Worm (Caenorhabditis elegans) whole organism, midembryonic: ENCODE measurements around the gene ceh-74.

Experiments used
- cog-1 ChIP-seq: sonication (generic microtip); optimal IDR thresholded peaks from 2 replicates; lab custom pipeline; 2016; ENCODE audit warnings: missing genetic modification characterization, missing compliant biosample characterization
- flt-1 ChIP-seq: fragments of 200-800 bp; sonication (Bioruptor generic); IDR thresholded peaks from 2 replicates; pipeline ENCODE4 v1.3.6; 2022; ENCODE audit warnings: missing genetic modification characterization, missing compliant biosample characterization
- ztf-23 ChIP-seq: fragments of 200-800 bp; sonication (Bioruptor generic); IDR thresholded peaks from 2 replicates; pipeline ENCODE4 v1.3.6; 2022; ENCODE audit warnings: missing genetic modification reagents, missing genetic modification characterization, missing compliant biosample characterization
- ztf-29 ChIP-seq: fragments of 200-800 bp; sonication (Bioruptor generic); IDR thresholded peaks from 2 replicates; pipeline ENCODE4 v1.3.6; 2022; ENCODE audit warnings: missing genetic modification reagents, missing genetic modification characterization, missing compliant biosample characterization

ce11 chrV:14141846-14142245, 36.0 kb upstream of the ceh-74 start:
- no peak for TF ChIP-seq cog-1
- TF ChIP-seq flt-1 = no peak
- TF ChIP-seq ztf-23 (GFP tag; lab: Robert Waterston, UW) = no peak
- no peak for TF ChIP-seq ztf-29 (GFP tag; lab: Robert Waterston, UW)
